Fruit fly (Drosophila melanogaster) whole organism, embryonic: ENCODE data around the gene CG14835.
A peak's percentile ranks its signal among the peaks of the same experiment; 100 is the strongest.

Experiments used
- BEAF-32 ChIP-seq: fragments of 200-800 bp; sonication (Bioruptor generic); optimal IDR thresholded peaks from 3 replicates; lab custom pipeline; 2017; ENCODE audit warnings: missing biosample characterization, missing genetic modification characterization, mild to moderate bottlenecking, moderate library complexity, missing genetic modification reagents
- Bdp1 ChIP-seq: fragments of 200-800 bp; sonication (Bioruptor generic); optimal IDR thresholded peaks from 3 replicates; lab custom pipeline; 2016; ENCODE audit warnings: missing biosample characterization, missing genetic modification characterization
- BtbVII ChIP-seq: fragments of 200-800 bp; sonication (Bioruptor generic); optimal IDR thresholded peaks from 3 replicates; lab custom pipeline; 2017; ENCODE audit warnings: missing biosample characterization, mild to moderate bottlenecking, missing genetic modification characterization
- C15 ChIP-seq: fragments of 200-800 bp; sonication (Bioruptor generic); IDR thresholded peaks from 3 replicates; pipeline ENCODE4 v1.3.6; 2022; ENCODE audit warnings: missing biosample characterization, missing genetic modification characterization
- CG10321 ChIP-seq: fragments of 200-800 bp; sonication (Bioruptor generic); IDR thresholded peaks from 2 replicates; pipeline ENCODE4 v1.3.6; 2022; ENCODE audit warnings: missing biosample characterization, missing genetic modification characterization
- CG10654 ChIP-seq: fragments of 200-800 bp; sonication (Bioruptor generic); optimal IDR thresholded peaks from 2 replicates; lab custom pipeline; 2016; ENCODE audit warnings: missing biosample characterization, missing genetic modification characterization
- CG10959 ChIP-seq: fragments of 200-800 bp; sonication (Bioruptor generic); IDR thresholded peaks from 2 replicates; pipeline ENCODE4 v1.3.6; 2022; ENCODE audit warnings: missing biosample characterization, missing genetic modification characterization
- CG11504 ChIP-seq: fragments of 200-800 bp; sonication (Bioruptor generic); optimal IDR thresholded peaks from 3 replicates; lab custom pipeline; 2019; ENCODE audit warnings: missing biosample characterization, mild to moderate bottlenecking, missing genetic modification characterization, moderate library complexity
- CG12219 ChIP-seq: fragments of 200-800 bp; sonication (Bioruptor generic); optimal IDR thresholded peaks from 3 replicates; lab custom pipeline; 2018; ENCODE audit warnings: missing biosample characterization, mild to moderate bottlenecking, missing genetic modification characterization
- CG13296 ChIP-seq: fragments of 200-800 bp; sonication (Bioruptor generic); optimal IDR thresholded peaks from 3 replicates; lab custom pipeline; 2018; ENCODE audit warnings: missing biosample characterization, mild to moderate bottlenecking, missing genetic modification characterization
- CG1603 ChIP-seq: fragments of 200-800 bp; sonication (Bioruptor generic); optimal IDR thresholded peaks from 2 replicates; lab custom pipeline; 2019; ENCODE audit warnings: missing biosample characterization, mild to moderate bottlenecking, missing genetic modification characterization, moderate library complexity
- CG18764 ChIP-seq: fragments of 200-800 bp; sonication (Bioruptor generic); optimal IDR thresholded peaks from 3 replicates; lab custom pipeline; 2016; ENCODE audit warnings: missing biosample characterization, missing genetic modification characterization
- CG30020 ChIP-seq: fragments of 200-800 bp; optimal IDR thresholded peaks from 2 replicates; lab custom pipeline; 2019; ENCODE audit warnings: missing biosample characterization, mild to moderate bottlenecking, missing genetic modification characterization, moderate library complexity
- CG32532 ChIP-seq: fragments of 200-800 bp; sonication (Bioruptor generic); IDR thresholded peaks from 2 replicates; pipeline ENCODE4 v1.3.6; 2022; ENCODE audit warnings: missing biosample characterization, missing genetic modification characterization
- CG32767 ChIP-seq: fragments of 200-800 bp; sonication (Bioruptor generic); IDR thresholded peaks from 2 replicates; pipeline ENCODE4 v1.3.6; 2022; ENCODE audit warnings: missing biosample characterization, missing genetic modification characterization
- CG3838 ChIP-seq: fragments of 200-800 bp; sonication (Bioruptor generic); optimal IDR thresholded peaks from 3 replicates; lab custom pipeline; 2016; ENCODE audit warnings: missing biosample characterization, missing genetic modification characterization
- CG4854 ChIP-seq: fragments of 200-800 bp; sonication (Bioruptor generic); optimal IDR thresholded peaks from 2 replicates; lab custom pipeline; 2016; ENCODE audit warnings: missing biosample characterization, missing genetic modification characterization, inconsistent platforms
- E2f1 ChIP-seq: fragments of 200-800 bp; sonication (Bioruptor generic); IDR thresholded peaks from 2 replicates; pipeline ENCODE4 v1.3.6; 2022; ENCODE audit warnings: missing biosample characterization, missing genetic modification characterization
- Fer1 ChIP-seq: fragments of 200-800 bp; sonication (Bioruptor generic); optimal IDR thresholded peaks from 2 replicates; lab custom pipeline; 2017; ENCODE audit warnings: missing biosample characterization, mild to moderate bottlenecking, missing genetic modification characterization
- HHEX ChIP-seq: fragments of 200-800 bp; sonication (Bioruptor generic); optimal IDR thresholded peaks from 3 replicates; lab custom pipeline; 2017; ENCODE audit warnings: missing biosample characterization, mild to moderate bottlenecking, missing genetic modification characterization, missing genetic modification reagents
- HmgD ChIP-seq: fragments of 200-800 bp; sonication (Bioruptor generic); optimal IDR thresholded peaks from 3 replicates; lab custom pipeline; 2016; ENCODE audit warnings: missing biosample characterization, missing genetic modification characterization
- Hr39 ChIP-seq: fragments of >200 bp; optimal IDR thresholded peaks from 2 replicates; lab custom pipeline; 2017
- Max ChIP-seq: fragments of 200-800 bp; sonication (Bioruptor generic); optimal IDR thresholded peaks from 2 replicates; lab custom pipeline; 2016; ENCODE audit warnings: missing biosample characterization, mild to moderate bottlenecking, missing genetic modification characterization
- Ssrp ChIP-seq: fragments of 200-800 bp; sonication (Bioruptor generic); optimal IDR thresholded peaks from 2 replicates; lab custom pipeline; 2018; ENCODE audit warnings: missing biosample characterization, mild to moderate bottlenecking, missing genetic modification characterization, moderate library complexity
- ase ChIP-seq: fragments of 200-800 bp; sonication (Bioruptor generic); IDR thresholded peaks from 3 replicates; pipeline ENCODE4 v1.3.6; 2022; ENCODE audit warnings: missing biosample characterization, missing genetic modification characterization
- chm ChIP-seq: fragments of 200-800 bp; sonication (Bioruptor generic); IDR thresholded peaks from 2 replicates; pipeline ENCODE4 v1.3.6; 2022; ENCODE audit warnings: missing biosample characterization, missing genetic modification characterization
- ci ChIP-seq: fragments of 200-800 bp; sonication (Bioruptor generic); IDR thresholded peaks from 3 replicates; pipeline ENCODE4 v1.3.6; 2022; ENCODE audit warnings: missing biosample characterization, missing genetic modification characterization
- crp ChIP-seq, 2 experiments: fragments of 200-800 bp; sonication (Bioruptor generic); optimal IDR thresholded peaks; 2 replicates in 1 of 2; 3 replicates in 1 of 2; lab custom pipeline; 2017; ENCODE audit warnings: missing biosample characterization in 2 of 2, missing genetic modification characterization in 2 of 2, mild to moderate bottlenecking in 1 of 2, moderate library complexity in 1 of 2
- cwo ChIP-seq: fragments of 200-800 bp; sonication (Bioruptor generic); optimal IDR thresholded peaks from 3 replicates; lab custom pipeline; 2017; ENCODE audit warnings: missing biosample characterization, missing genetic modification characterization, mild to moderate bottlenecking, moderate library complexity, missing genetic modification reagents
- disco-r ChIP-seq: fragments of 200-800 bp; sonication (Bioruptor generic); optimal IDR thresholded peaks from 2 replicates; lab custom pipeline; 2016; ENCODE audit warnings: missing biosample characterization, missing genetic modification characterization
- ems ChIP-seq: fragments of 200-800 bp; sonication (Bioruptor generic); optimal IDR thresholded peaks from 3 replicates; lab custom pipeline; 2016; ENCODE audit warnings: missing biosample characterization, missing genetic modification characterization
- ewg ChIP-seq: fragments of 200-800 bp; sonication (Bioruptor generic); optimal IDR thresholded peaks from 3 replicates; lab custom pipeline; 2017; ENCODE audit warnings: mild to moderate bottlenecking, missing biosample characterization, missing genetic modification reagents, missing genetic modification characterization
- fd96Cb ChIP-seq: fragments of 200-800 bp; sonication (Bioruptor generic); optimal IDR thresholded peaks from 2 replicates; lab custom pipeline; 2018; ENCODE audit warnings: missing biosample characterization, mild to moderate bottlenecking, missing genetic modification characterization, moderate library complexity
- gcm ChIP-seq: fragments of 200-800 bp; sonication (Bioruptor generic); optimal IDR thresholded peaks from 2 replicates; lab custom pipeline; 2019; ENCODE audit warnings: missing biosample characterization, mild to moderate bottlenecking, missing genetic modification characterization, moderate library complexity
- gfzf ChIP-seq: fragments of 200-800 bp; sonication (Bioruptor generic); optimal IDR thresholded peaks from 2 replicates; lab custom pipeline; 2016; ENCODE audit warnings: missing biosample characterization, mild to moderate bottlenecking, missing genetic modification characterization, moderate library complexity
- grn ChIP-seq: fragments of 200-800 bp; sonication (Bioruptor generic); optimal IDR thresholded peaks from 3 replicates; lab custom pipeline; 2017; ENCODE audit warnings: missing biosample characterization, missing genetic modification characterization
- gro ChIP-seq: fragments of 200-800 bp; sonication (Bioruptor generic); optimal IDR thresholded peaks from 2 replicates; lab custom pipeline; 2016; ENCODE audit warnings: missing biosample characterization, missing genetic modification characterization
- kay ChIP-seq: fragments of 200-800 bp; sonication (Bioruptor generic); optimal IDR thresholded peaks from 2 replicates; lab custom pipeline; 2016; ENCODE audit warnings: missing biosample characterization, missing genetic modification characterization
- lbe ChIP-seq: fragments of 200-800 bp; sonication (Bioruptor generic); optimal IDR thresholded peaks from 2 replicates; lab custom pipeline; 2016; ENCODE audit warnings: missing biosample characterization, mild to moderate bottlenecking, missing genetic modification characterization
- nau ChIP-seq: fragments of 200-800 bp; sonication (Bioruptor generic); optimal IDR thresholded peaks from 3 replicates; lab custom pipeline; 2017; ENCODE audit warnings: missing biosample characterization, mild to moderate bottlenecking, missing genetic modification characterization, missing genetic modification reagents
- org-1 ChIP-seq: fragments of 200-800 bp; sonication (Bioruptor generic); optimal IDR thresholded peaks from 2 replicates; lab custom pipeline; 2017; ENCODE audit warnings: missing biosample characterization, missing genetic modification characterization
- peb ChIP-seq: fragments of 200-800 bp; sonication (Bioruptor generic); IDR thresholded peaks from 2 replicates; pipeline ENCODE4 v1.3.6; 2022; ENCODE audit warnings: missing biosample characterization, missing genetic modification characterization
- psq ChIP-seq: fragments of 200-800 bp; sonication (Bioruptor generic); optimal IDR thresholded peaks from 2 replicates; lab custom pipeline; 2017; ENCODE audit warnings: missing biosample characterization, missing genetic modification characterization
- sr ChIP-seq: fragments of 200-800 bp; sonication (Bioruptor generic); IDR thresholded peaks from 3 replicates; pipeline ENCODE4 v1.3.6; 2022; ENCODE audit warnings: missing biosample characterization, missing genetic modification characterization
- stwl ChIP-seq: fragments of 200-800 bp; sonication (Bioruptor generic); optimal IDR thresholded peaks from 3 replicates; lab custom pipeline; 2018; ENCODE audit warnings: missing biosample characterization, mild to moderate bottlenecking, missing genetic modification characterization, moderate library complexity
- tio ChIP-seq: fragments of 200-800 bp; sonication (Bioruptor generic); optimal IDR thresholded peaks from 2 replicates; lab custom pipeline; 2017; ENCODE audit warnings: missing biosample characterization, missing genetic modification characterization, inconsistent platforms
- tll ChIP-seq, 2 experiments: fragments of 200-800 bp in 1 of 2; fragments of >200 bp in 1 of 2; sonication (Bioruptor generic) in 1 of 2; optimal IDR thresholded peaks; 2 replicates each; lab custom pipeline; 2017 to 2019; ENCODE audit warnings: missing biosample characterization in 2 of 2, missing genetic modification characterization in 2 of 2, mild to moderate bottlenecking in 1 of 2, moderate library complexity in 1 of 2
- trem ChIP-seq: fragments of 200-800 bp; optimal IDR thresholded peaks from 3 replicates; lab custom pipeline; 2019; ENCODE audit warnings: missing biosample characterization, mild to moderate bottlenecking, missing genetic modification characterization, moderate library complexity
- trh ChIP-seq: fragments of 200-800 bp; sonication (Bioruptor generic); optimal IDR thresholded peaks from 2 replicates; lab custom pipeline; 2016; ENCODE audit warnings: missing biosample characterization, missing genetic modification characterization

The CG14835 gene

dm6 chr3L:7434715-7435653 lies 2.3 kb downstream of the CG14835 start, which contains the start of gene Rac2 (continued):
- peak; percentile 45 for TF ChIP-seq HmgD (GFP tag; lab: Kevin White, UChicago)
- no peak for TF ChIP-seq Max (GFP tag; lab: Kevin White, UChicago)
- TF ChIP-seq trh (GFP tag; lab: Kevin White, UChicago) = no peak
- TF ChIP-seq psq (GFP tag; lab: Kevin White, UChicago) = no peak
- TF ChIP-seq BEAF-32 (GFP tag; lab: Kevin White, UChicago) = no peak
- TF ChIP-seq Bdp1 (GFP tag; lab: Kevin White, UChicago) = no peak
- TF ChIP-seq sr (GFP tag; lab: Robert Waterston, UW) = peak; percentile 67
- peak; percentile 15 for TF ChIP-seq Fer1
- no peak for TF ChIP-seq Ssrp
- no peak for TF ChIP-seq cwo (GFP tag; lab: Kevin White, UChicago)
- no peak for TF ChIP-seq lbe
- TF ChIP-seq nau = no peak
- 0 out of 3 replicates have a peak, but pooled peaks have one; percentile 59 for TF ChIP-seq ci
- peak; percentile 1 for TF ChIP-seq CG1603 (tag; lab: Kevin White, UChicago)
- no peak for TF ChIP-seq E2f1 (GFP tag; lab: Robert Waterston, UW)
- TF ChIP-seq kay = peak; percentile 100
- peak in 1 of 2 experiments; percentile 95 for TF ChIP-seq tll (GFP tag; optimal IDR thresholded peaks at IDR 0.05; lab: Kevin White, UChicago)
- peak; percentile 12 for TF ChIP-seq gro (GFP tag; lab: Kevin White, UChicago)
- no peak for TF ChIP-seq ems (GFP tag; lab: Kevin White, UChicago)
- TF ChIP-seq CG10654 = no peak
- TF ChIP-seq crp (GFP tag; optimal IDR thresholded peaks at IDR 0.05; lab: Kevin White, UChicago) = no peak
- TF ChIP-seq tio (GFP tag; lab: Kevin White, UChicago) = no peak
- no peak for TF ChIP-seq disco-r (GFP tag; lab: Kevin White, UChicago)
- TF ChIP-seq fd96Cb (tag; lab: Kevin White, UChicago) = no peak
- TF ChIP-seq peb = no peak
- no peak for TF ChIP-seq CG10959 (GFP tag; lab: Robert Waterston, UW)
- peak; percentile 37 for TF ChIP-seq CG11504
- TF ChIP-seq CG18764 (GFP tag; lab: Kevin White, UChicago) = no peak
- TF ChIP-seq Hr39 = no peak
- TF ChIP-seq chm (GFP tag; lab: Robert Waterston, UW) = peak; percentile 49
- TF ChIP-seq CG10321 = peak; percentile 96
- peak; percentile 17 for TF ChIP-seq CG4854 (GFP tag; lab: Kevin White, UChicago)
- TF ChIP-seq ase = no peak
- TF ChIP-seq BtbVII (GFP tag; lab: Kevin White, UChicago) = peak; percentile 26
- TF ChIP-seq gfzf (GFP tag; lab: Kevin White, UChicago) = no peak
- TF ChIP-seq stwl (tag; lab: Kevin White, UChicago) = peak; percentile 60
- no peak for TF ChIP-seq HHEX (GFP tag; lab: Kevin White, UChicago)
- TF ChIP-seq CG32767 = no peak
- no peak for TF ChIP-seq grn (GFP tag; lab: Kevin White, UChicago)
- no peak for TF ChIP-seq CG3838 (GFP tag; lab: Kevin White, UChicago)
- no peak for TF ChIP-seq CG30020 (tag; lab: Kevin White, UChicago)
- TF ChIP-seq trem = peak; percentile 24
- TF ChIP-seq org-1 = no peak
- TF ChIP-seq CG12219 (GFP tag; lab: Kevin White, UChicago) = no peak
- peak; percentile 82 for TF ChIP-seq gcm
- TF ChIP-seq CG13296 (GFP tag; lab: Kevin White, UChicago) = peak; percentile 31
- peak; percentile 38 for TF ChIP-seq ewg (GFP tag; lab: Kevin White, UChicago)
- peak; percentile 61; the same call in 1 of the 2 replicates for TF ChIP-seq CG32532 (GFP tag; lab: Robert Waterston, UW)
- no peak for TF ChIP-seq C15
